Worm (Caenorhabditis elegans) whole organism, mixed stage, embryonic: ENCODE measurements around the gene nlp-26.

Experiments
- M03D4.4 ChIP-seq: sonication (generic microtip); optimal IDR thresholded peaks from 2 replicates; lab custom pipeline; 2017; ENCODE audit warnings: mild to moderate bottlenecking, missing genetic modification characterization, missing compliant biosample characterization
- bed-3 ChIP-seq: fragments of 200-800 bp; sonication (Bioruptor generic); optimal IDR thresholded peaks from 3 replicates; lab custom pipeline; 2018; ENCODE audit warnings: mild to moderate bottlenecking, missing genetic modification characterization, moderate library complexity, missing compliant biosample characterization
- blmp-1 ChIP-seq: fragments of 150-350 bp; optimal IDR thresholded peaks from 2 replicates; lab custom pipeline; 2014; ENCODE audit warnings: missing biosample characterization, missing genetic modification characterization
- ceh-39 ChIP-seq: fragments of 150-350 bp; optimal IDR thresholded peaks from 2 replicates; lab custom pipeline; 2014; ENCODE audit warnings: missing biosample characterization, missing genetic modification characterization
- ceh-43 ChIP-seq: fragments of 200-800 bp; sonication (Bioruptor generic); optimal IDR thresholded peaks from 2 replicates; lab custom pipeline; 2018; ENCODE audit warnings: mild to moderate bottlenecking, missing genetic modification characterization, moderate library complexity, missing compliant biosample characterization
- ceh-83 ChIP-seq: fragments of 200-800 bp; sonication (Bioruptor generic); optimal IDR thresholded peaks from 2 replicates; lab custom pipeline; 2018; ENCODE audit warnings: mild to moderate bottlenecking, missing genetic modification characterization, missing compliant biosample characterization
- ces-1 ChIP-seq: fragments of 150-350 bp; optimal IDR thresholded peaks from 2 replicates; lab custom pipeline; 2014; ENCODE audit warnings: missing biosample characterization, missing genetic modification reagents, missing genetic modification characterization
- cnd-1 ChIP-seq: fragments of 200-800 bp; sonication (Bioruptor generic); optimal IDR thresholded peaks from 2 replicates; lab custom pipeline; 2018; ENCODE audit warnings: mild to moderate bottlenecking, missing genetic modification characterization, missing compliant biosample characterization
- drap-1 ChIP-seq: fragments of 200-800 bp; sonication (Bioruptor generic); optimal IDR thresholded peaks from 3 replicates; lab custom pipeline; 2018; ENCODE audit warnings: mild to moderate bottlenecking, missing genetic modification characterization, missing compliant biosample characterization
- elt-1 ChIP-seq: sonication (generic microtip); optimal IDR thresholded peaks from 2 replicates; lab custom pipeline; 2017; ENCODE audit warnings: missing genetic modification characterization, mild to moderate bottlenecking, missing compliant biosample characterization, antibody characterized with exemption, moderate library complexity, borderline replicate concordance; ENCODE audit not compliant: insufficient read depth
- elt-3 ChIP-seq: fragments of 150-350 bp; optimal IDR thresholded peaks from 2 replicates; lab custom pipeline; 2014; ENCODE audit warnings: missing biosample characterization, missing genetic modification characterization
- flh-1 ChIP-seq: fragments of 200-800 bp; sonication (Bioruptor generic); optimal IDR thresholded peaks from 2 replicates; lab custom pipeline; 2018; ENCODE audit warnings: mild to moderate bottlenecking, missing genetic modification characterization, moderate library complexity, missing compliant biosample characterization
- hlh-1 ChIP-seq: fragments of 150-350 bp; optimal IDR thresholded peaks from 2 replicates; lab custom pipeline; 2014; ENCODE audit warnings: missing biosample characterization, missing genetic modification reagents, missing genetic modification characterization
- lin-13 ChIP-seq: fragments of 150-350 bp; optimal IDR thresholded peaks from 2 replicates; lab custom pipeline; 2014; ENCODE audit warnings: missing biosample characterization, missing genetic modification characterization
- lin-32 ChIP-seq: fragments of 200-800 bp; sonication (Bioruptor generic); optimal IDR thresholded peaks from 2 replicates; lab custom pipeline; 2018; ENCODE audit warnings: mild to moderate bottlenecking, missing genetic modification characterization, missing compliant biosample characterization
- lsy-2 ChIP-seq: fragments of 150-350 bp; optimal IDR thresholded peaks from 2 replicates; lab custom pipeline; 2014; ENCODE audit warnings: missing biosample characterization, missing genetic modification characterization
- mab-5 ChIP-seq: fragments of 150-350 bp; optimal IDR thresholded peaks from 2 replicates; lab custom pipeline; 2014; ENCODE audit warnings: missing biosample characterization, missing genetic modification characterization
- mep-1 ChIP-seq: fragments of 150-350 bp; optimal IDR thresholded peaks from 2 replicates; lab custom pipeline; 2017; ENCODE audit warnings: missing biosample characterization, missing genetic modification reagents, missing genetic modification characterization, inconsistent platforms
- mls-2 ChIP-seq: sonication (generic microtip); optimal IDR thresholded peaks from 2 replicates; lab custom pipeline; 2016; ENCODE audit warnings: mild to moderate bottlenecking, missing genetic modification characterization, moderate library complexity, missing compliant biosample characterization
- nhr-12 ChIP-seq: fragments of 150-350 bp; optimal IDR thresholded peaks from 2 replicates; lab custom pipeline; 2014; ENCODE audit warnings: missing biosample characterization, missing genetic modification characterization
- nhr-2 ChIP-seq: fragments of 150-350 bp; optimal IDR thresholded peaks from 2 replicates; lab custom pipeline; 2014; ENCODE audit warnings: missing biosample characterization, missing genetic modification characterization
- nhr-28 ChIP-seq: fragments of 150-350 bp; optimal IDR thresholded peaks from 2 replicates; lab custom pipeline; 2014; ENCODE audit warnings: missing biosample characterization, missing genetic modification characterization
- nhr-76 ChIP-seq: sonication (generic microtip); optimal IDR thresholded peaks from 2 replicates; lab custom pipeline; 2017; ENCODE audit warnings: missing biosample characterization, missing genetic modification characterization
- pha-4 ChIP-seq: fragments of 150-350 bp; optimal IDR thresholded peaks from 2 replicates; lab custom pipeline; 2018; ENCODE audit warnings: missing biosample characterization, missing genetic modification reagents, missing genetic modification characterization
- sem-2 ChIP-seq: fragments of 200-800 bp; sonication (Bioruptor generic); optimal IDR thresholded peaks from 2 replicates; lab custom pipeline; 2018; ENCODE audit warnings: mild to moderate bottlenecking, missing genetic modification characterization, missing compliant biosample characterization
- snpc-4 ChIP-seq: fragments of 150-350 bp; optimal IDR thresholded peaks from 2 replicates; lab custom pipeline; 2014; ENCODE audit warnings: missing biosample characterization, missing genetic modification characterization
- sptf-1 ChIP-seq: sonication (generic microtip); optimal IDR thresholded peaks from 2 replicates; lab custom pipeline; 2017; ENCODE audit warnings: mild to moderate bottlenecking, missing genetic modification characterization, moderate library complexity, missing compliant biosample characterization
- tbx-8 ChIP-seq: fragments of 200-800 bp; sonication (Bioruptor generic); optimal IDR thresholded peaks from 2 replicates; lab custom pipeline; 2018; ENCODE audit warnings: mild to moderate bottlenecking, missing genetic modification characterization, moderate library complexity, missing compliant biosample characterization
- unc-62 ChIP-seq: fragments of 150-350 bp; optimal IDR thresholded peaks from 2 replicates; lab custom pipeline; 2014; ENCODE audit warnings: missing biosample characterization, missing genetic modification reagents, missing genetic modification characterization
- ztf-11 ChIP-seq: fragments of 150-350 bp; optimal IDR thresholded peaks from 2 replicates; lab custom pipeline; 2014; ENCODE audit warnings: missing biosample characterization, missing genetic modification characterization

nlp-26 gene

ce11 chrV:19613161-19613560 is at the start of gene nlp-26:
TSS of gene nlp-26 (plus strand) at chrV:19613461.
- no peak for TF ChIP-seq nhr-28 (tag; lab: Kevin White, UChicago)
- no peak for TF ChIP-seq nhr-12
- no peak for TF ChIP-seq elt-1
- TF ChIP-seq blmp-1 (tag; lab: Kevin White, UChicago): no peak
- TF ChIP-seq lin-32: no peak
- TF ChIP-seq ceh-43 (GFP tag; lab: Kevin White, UChicago): no peak
- no peak for TF ChIP-seq lin-13

- no peak for TF ChIP-seq lsy-2 (tag; lab: Kevin White, UChicago)
- no peak for TF ChIP-seq mls-2 (tag; lab: Kevin White, UChicago)
- no peak for TF ChIP-seq elt-3 (tag; lab: Kevin White, UChicago)
- no peak for TF ChIP-seq bed-3 (GFP tag; lab: Kevin White, UChicago)
- no peak for TF ChIP-seq snpc-4
- no peak for TF ChIP-seq lin-32
- no peak for TF ChIP-seq hlh-1 (tag; lab: Kevin White, UChicago)
- TF ChIP-seq ceh-43 (GFP tag; lab: Kevin White, UChicago): no peak
- TF ChIP-seq nhr-28 (tag; lab: Kevin White, UChicago): no peak
- no peak for TF ChIP-seq M03D4.4 (tag; lab: Kevin White, UChicago)
- no peak for TF ChIP-seq pha-4
- no peak for TF ChIP-seq tbx-8 (GFP tag; lab: Kevin White, UChicago)
Measured at ce11 chrV:19565082-19565481, 48.2 kb upstream of the nlp-26 start, which contains the start of gene kcnl-1. TSS of gene kcnl-1 (plus strand) at chrV:19565382.

ce11 chrV:19570102-19570501 is 43.2 kb upstream of the nlp-26 start:
- TF ChIP-seq flh-1 (GFP tag; lab: Kevin White, UChicago): no peak
- TF ChIP-seq blmp-1 (tag; lab: Kevin White, UChicago): no peak
- TF ChIP-seq ceh-83: no peak
- TF ChIP-seq lin-13: no peak
- no peak for TF ChIP-seq mep-1 (tag; lab: Kevin White, UChicago)
- no peak for TF ChIP-seq M03D4.4 (tag; lab: Kevin White, UChicago)
- no peak for TF ChIP-seq unc-62 (GFP tag; lab: Kevin White, UChicago)
- no peak for TF ChIP-seq cnd-1 (tag; lab: Kevin White, UChicago)
- no peak for TF ChIP-seq ceh-39 (tag; lab: Kevin White, UChicago)
- no peak for TF ChIP-seq nhr-2 (tag; lab: Kevin White, UChicago)
- TF ChIP-seq lin-32: no peak
- no peak for TF ChIP-seq ztf-11 (tag; lab: Kevin White, UChicago)
- no peak for TF ChIP-seq lsy-2 (tag; lab: Kevin White, UChicago)
- TF ChIP-seq hlh-1 (tag; lab: Kevin White, UChicago): no peak
- no peak for TF ChIP-seq sem-2 (GFP tag; lab: Kevin White, UChicago)
- TF ChIP-seq ceh-43 (GFP tag; lab: Kevin White, UChicago): no peak
- TF ChIP-seq tbx-8 (GFP tag; lab: Kevin White, UChicago): no peak

- TF ChIP-seq nhr-2 (tag; lab: Kevin White, UChicago) (no peak), unc-62 (GFP tag; lab: Kevin White, UChicago) (no peak), nhr-76 (tag; lab: Kevin White, UChicago) (no peak), tbx-8 (GFP tag; lab: Kevin White, UChicago) (no peak), bed-3 (GFP tag; lab: Kevin White, UChicago) (no peak), mab-5 (tag; lab: Kevin White, UChicago) (no peak), blmp-1 (tag; lab: Kevin White, UChicago) (no peak)
Measured at ce11 chrV:19579509-19579908, 33.8 kb upstream of the nlp-26 start.

ce11 chrV:19582256-19582655 is 31.0 kb upstream of the nlp-26 start:
- no peak for TF ChIP-seq ztf-11 (tag; lab: Kevin White, UChicago)
- no peak for TF ChIP-seq sem-2 (GFP tag; lab: Kevin White, UChicago)
- TF ChIP-seq ceh-39 (tag; lab: Kevin White, UChicago): no peak
- no peak for TF ChIP-seq nhr-12
- no peak for TF ChIP-seq pha-4
- no peak for TF ChIP-seq mep-1 (tag; lab: Kevin White, UChicago)
- no peak for TF ChIP-seq lsy-2 (tag; lab: Kevin White, UChicago)
- no peak for TF ChIP-seq nhr-76 (tag; lab: Kevin White, UChicago)
- TF ChIP-seq ces-1 (GFP tag; lab: Kevin White, UChicago): no peak
- no peak for TF ChIP-seq lin-32

ce11 chrV:19590826-19591225 is 22.4 kb upstream of the nlp-26 start:
- no peak for TF ChIP-seq nhr-76 (tag; lab: Kevin White, UChicago)
- TF ChIP-seq nhr-12: no peak
- no peak for TF ChIP-seq drap-1 (GFP tag; lab: Kevin White, UChicago)
- TF ChIP-seq bed-3 (GFP tag; lab: Kevin White, UChicago): no peak
- TF ChIP-seq tbx-8 (GFP tag; lab: Kevin White, UChicago): no peak
- no peak for TF ChIP-seq ces-1 (GFP tag; lab: Kevin White, UChicago)
- no peak for TF ChIP-seq cnd-1 (tag; lab: Kevin White, UChicago)
- TF ChIP-seq sptf-1 (tag; lab: Kevin White, UChicago): no peak
- TF ChIP-seq, all 35 proteins: peak for 0
